Worm (Caenorhabditis elegans) whole organism, L1 larva: Measurements from ENCODE around the gene C35A11.2.

Experiments used
- C04F5.9 ChIP-seq: sonication (generic microtip); optimal IDR thresholded peaks from 2 replicates; lab custom pipeline; 2016; ENCODE audit warnings: missing genetic modification characterization, missing compliant biosample characterization
- ama-1 ChIP-seq: fragments of 150-350 bp; optimal IDR thresholded peaks from 2 replicates; lab custom pipeline; 2014
- dpl-1 ChIP-seq, 3 experiments: fragments of 150-350 bp in 2 of 3; sonication (generic microtip) in 1 of 3; optimal IDR thresholded peaks; 2 replicates each; lab custom pipeline; 2014 to 2017; ENCODE audit warnings: missing biosample characterization in 3 of 3, missing genetic modification characterization in 3 of 3, missing genetic modification reagents in 3 of 3
- elt-3 ChIP-seq, 6 experiments: fragments of 150-350 bp in 1 of 6; sonication (generic microtip); optimal IDR thresholded peaks; 2 replicates each; lab custom pipeline; 2017 to 2018; ENCODE audit warnings: missing biosample characterization in 6 of 6, missing genetic modification characterization in 6 of 6, inconsistent platforms in 1 of 6
- lin-13 ChIP-seq: fragments of 150-350 bp; optimal IDR thresholded peaks from 2 replicates; lab custom pipeline; 2014; ENCODE audit warnings: missing biosample characterization, missing genetic modification reagents, missing genetic modification characterization
- mdl-1 ChIP-seq, 2 experiments: fragments of 150-350 bp; optimal IDR thresholded peaks; 2 replicates each; lab custom pipeline; 2014 to 2017; ENCODE audit warnings: missing biosample characterization in 2 of 2, missing genetic modification characterization in 2 of 2, inconsistent platforms in 1 of 2
- nhr-11 ChIP-seq: fragments of 150-350 bp; optimal IDR thresholded peaks from 2 replicates; lab custom pipeline; 2014; ENCODE audit warnings: missing biosample characterization, missing genetic modification characterization

DNA sequence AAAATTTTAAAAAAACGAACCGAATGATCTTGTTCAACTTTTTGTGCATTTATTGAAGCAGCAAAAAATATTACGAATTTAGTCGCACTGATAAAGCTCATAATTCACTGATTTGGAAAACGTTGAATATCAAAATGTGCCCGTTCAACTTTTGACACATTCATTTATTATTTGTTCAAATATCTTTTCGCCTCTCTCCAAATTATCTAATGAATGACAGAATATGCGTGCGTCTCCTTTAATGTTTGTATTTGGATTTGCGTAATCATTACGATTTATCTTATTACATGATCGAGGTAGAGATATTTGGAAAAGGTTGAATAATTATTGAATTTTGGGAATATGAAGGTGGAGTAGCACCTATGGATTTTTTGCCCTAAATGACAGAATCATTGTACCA is 36.6 kb upstream of the C35A11.2 start, which contains the start of gene T09D3.3:
- no peak for TF ChIP-seq ama-1 (lab: Kevin White, UChicago)
- TF ChIP-seq mdl-1 (tag; optimal IDR thresholded peaks at IDR 0.05; lab: Kevin White, UChicago): no peak
- TF ChIP-seq dpl-1 (GFP tag; optimal IDR thresholded peaks at IDR 0.05; lab: Kevin White, UChicago): no peak
- no peak for TF ChIP-seq elt-3 (tag; optimal IDR thresholded peaks at IDR 0.05; lab: Kevin White, UChicago)
- no peak for TF ChIP-seq lin-13 (GFP tag; lab: Kevin White, UChicago)
- TF ChIP-seq nhr-11 (tag; lab: Kevin White, UChicago): no peak
- no peak for TF ChIP-seq C04F5.9 (tag; lab: Kevin White, UChicago)
